Fruit fly (Drosophila melanogaster): Measurements from ENCODE around the gene CG31248.

The CG31248 gene

dm6 chr3R:7150544-7151406 lies 21.7 kb downstream of the CG31248 start, which contains the start of the genes gfzf and Sas-4 (continued):
- no peak for TF ChIP-seq Ets97D (GFP tag; optimal IDR thresholded peaks at IDR 0.05)
- no peak for TF ChIP-seq sr (GFP tag; IDR thresholded peaks at IDR 0.05)
- TF ChIP-seq scrt (GFP tag; optimal IDR thresholded peaks at IDR 0.05), result no peak
- TF ChIP-seq ftz-f1 (GFP tag; optimal IDR thresholded peaks at IDR 0.05), result no peak
- TF ChIP-seq unpg (GFP tag; optimal IDR thresholded peaks at IDR 0.05), result peak; percentile 25
- no peak for TF ChIP-seq Deaf1 (tag; optimal IDR thresholded peaks at IDR 0.05)
- TF ChIP-seq B-H2 (GFP tag; optimal IDR thresholded peaks at IDR 0.05), result no peak
- peak; percentile 8 for TF ChIP-seq Fer2 (tag; optimal IDR thresholded peaks at IDR 0.05)
- peak in 1 of 3 experiments; percentile 49 for TF ChIP-seq lola (GFP tag; optimal IDR thresholded peaks at IDR 0.05)
- no peak for TF ChIP-seq CHES-1-like (GFP tag; optimal IDR thresholded peaks at IDR 0.05)
- 0 out of 3 replicates have a peak, but pooled peaks have one; percentile 16 for TF ChIP-seq otp (GFP tag; IDR thresholded peaks at IDR 0.05)
- TF ChIP-seq eyg (GFP tag; optimal IDR thresholded peaks at IDR 0.05), result no peak
- no peak for TF ChIP-seq CG12219 (GFP tag; optimal IDR thresholded peaks at IDR 0.05)
- TF ChIP-seq Rx (GFP tag; IDR thresholded peaks at IDR 0.05), result peak; percentile 44; the same call in 1 of the 2 replicates
- TF ChIP-seq CG9797 (GFP tag; optimal IDR thresholded peaks at IDR 0.05), result peak; percentile 43
- TF ChIP-seq Sox100B (GFP tag; optimal IDR thresholded peaks at IDR 0.05), result peak; percentile 37
- no peak for TF ChIP-seq gro (GFP tag; optimal IDR thresholded peaks at IDR 0.05)
- peak; percentile 70 for TF ChIP-seq zfh2 (GFP tag; optimal IDR thresholded peaks at IDR 0.05)
- TF ChIP-seq luna (GFP tag; optimal IDR thresholded peaks at IDR 0.05), result peak; percentile 36
- TF ChIP-seq CG17802 (tag; optimal IDR thresholded peaks at IDR 0.05), result peak; percentile 31
- peak; percentile 10 for TF ChIP-seq sd (tag; optimal IDR thresholded peaks at IDR 0.05)
- TF ChIP-seq ATbp (GFP tag; optimal IDR thresholded peaks at IDR 0.05), result no peak
- peak; percentile 35 for TF ChIP-seq CG10979 (tag; optimal IDR thresholded peaks at IDR 0.05)
- no peak for TF ChIP-seq Hr39 (optimal IDR thresholded peaks at IDR 0.05)
- TF ChIP-seq CG30431 (GFP tag; optimal IDR thresholded peaks at IDR 0.05), result peak; percentile 56
- no peak for TF ChIP-seq gce (GFP tag; IDR thresholded peaks at IDR 0.05)
- TF ChIP-seq CG12744 (GFP tag; optimal IDR thresholded peaks at IDR 0.05), result no peak
- TF ChIP-seq CG2120 (GFP tag; optimal IDR thresholded peaks at IDR 0.05), result peak; percentile 73
- peak; percentile 53; the same call in 1 of the 2 replicates for TF ChIP-seq Drgx (GFP tag; IDR thresholded peaks at IDR 0.05)
- no peak for TF ChIP-seq CG34376 (GFP tag; optimal IDR thresholded peaks at IDR 0.05)
- TF ChIP-seq Antp (GFP tag; optimal IDR thresholded peaks at IDR 0.05), result peak; percentile 49
- TF ChIP-seq salm (tag; optimal IDR thresholded peaks at IDR 0.05), result no peak
- peak; percentile 47 for TF ChIP-seq CG6654 (GFP tag; optimal IDR thresholded peaks at IDR 0.05)
- TF ChIP-seq psq (GFP tag; optimal IDR thresholded peaks at IDR 0.05), result no peak
- peak; percentile 50 for TF ChIP-seq trem (tag; optimal IDR thresholded peaks at IDR 0.05)
- TF ChIP-seq CG18011 (GFP tag; optimal IDR thresholded peaks at IDR 0.05), result peak; percentile 63
- no peak for TF ChIP-seq btn (GFP tag; optimal IDR thresholded peaks at IDR 0.05)
- peak; percentile 20 for TF ChIP-seq CG7372 (GFP tag; IDR thresholded peaks at IDR 0.05)
- no peak for TF ChIP-seq kah (GFP tag; optimal IDR thresholded peaks at IDR 0.05)
- peak; percentile 53 for TF ChIP-seq CG16815 (GFP tag; optimal IDR thresholded peaks at IDR 0.05)
- TF ChIP-seq CG10565 (GFP tag; optimal IDR thresholded peaks at IDR 0.05), result no peak
- peak; percentile 43 for TF ChIP-seq CG1233 (GFP tag; optimal IDR thresholded peaks at IDR 0.05)
- peak; percentile 47 for TF ChIP-seq CG13424 (tag; optimal IDR thresholded peaks at IDR 0.05)
- TF ChIP-seq CG2889 (GFP tag; IDR thresholded peaks at IDR 0.05), result peak; percentile 68
- TF ChIP-seq fru (optimal IDR thresholded peaks at IDR 0.05), result no peak
- no peak for TF ChIP-seq NC2α (GFP tag; optimal IDR thresholded peaks at IDR 0.05)
- peak; percentile 77 for TF ChIP-seq E2f2 (GFP tag; IDR thresholded peaks at IDR 0.05)
- 0 out of 3 replicates have a peak, but pooled peaks have one; percentile 68 for TF ChIP-seq CG11456 (GFP tag; IDR thresholded peaks at IDR 0.05)
- no peak for TF ChIP-seq Hr78 (GFP tag; optimal IDR thresholded peaks at IDR 0.05)
- peak; percentile 53 for TF ChIP-seq pnt (GFP tag; optimal IDR thresholded peaks at IDR 0.05)

Data from whole organism, embryonic.